Worm (Caenorhabditis elegans): Measurements from ENCODE around the gene fbxb-42.

Gene fbxb-42

DNA sequence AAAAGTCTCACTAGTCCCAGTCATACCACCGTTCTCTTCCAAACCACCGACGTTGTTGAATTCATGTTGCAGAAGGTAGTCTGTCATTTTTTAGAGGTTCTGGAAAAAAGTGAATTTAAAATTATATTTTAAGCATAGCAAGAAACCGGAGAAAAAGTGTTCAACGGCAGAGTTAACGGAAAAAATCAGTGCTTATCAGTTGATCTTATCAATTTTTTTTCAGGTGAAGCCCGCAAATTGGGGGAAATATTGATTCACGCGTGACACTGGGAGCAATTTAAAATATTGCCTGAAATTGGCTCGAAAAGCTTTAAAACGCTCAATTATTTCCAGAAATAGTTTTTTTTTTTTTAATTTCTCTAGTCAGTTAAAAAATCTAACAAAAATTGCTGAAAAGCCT lies 42.5 kb downstream of the fbxb-42 start, which contains the start of gene math-38:
TSS of gene math-38 (minus strand) at position 101 of the 400 bp plus-strand sequence.
- TF ChIP-seq pha-4 (tag; optimal IDR thresholded peaks at IDR 0.05) (no peak), ceh-48 (tag; optimal IDR thresholded peaks at IDR 0.05) (no peak), ahr-1 (tag; optimal IDR thresholded peaks at IDR 0.05) (no peak), ama-1 (optimal IDR thresholded peaks at IDR 0.05) (no peak), unc-3 (GFP tag; conservative IDR thresholded peaks at IDR 0.05) (no peak), unc-3 (tag; optimal IDR thresholded peaks at IDR 0.05) (no peak), dve-1 (tag; optimal IDR thresholded peaks at IDR 0.05) (no peak), unc-42 (tag; optimal IDR thresholded peaks at IDR 0.05) (no peak), eyg-1 (tag; optimal IDR thresholded peaks at IDR 0.05) (no peak)

DNA sequence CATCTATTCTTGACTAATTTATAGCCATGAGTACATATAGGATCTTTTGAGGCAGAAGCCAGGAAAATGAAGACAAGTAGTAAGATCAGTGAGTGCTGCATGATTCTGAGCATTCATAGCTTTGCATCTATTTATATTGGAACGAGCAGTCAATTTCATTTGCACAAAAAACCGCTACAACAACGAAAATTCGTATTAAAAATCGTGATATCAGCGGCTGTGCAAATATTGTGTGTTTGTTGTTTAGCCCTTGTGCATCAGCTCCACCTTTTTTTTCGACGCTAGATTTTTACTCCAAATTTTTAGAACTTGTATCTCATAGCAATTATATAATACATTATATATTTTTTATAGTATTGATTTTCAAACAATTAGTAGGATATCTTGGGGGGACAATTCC lies 46.7 kb downstream of the fbxb-42 start, which contains the start of gene clec-21:
TSS of gene clec-21 (minus strand) at position 101 of the 400 bp plus-strand sequence.
- TF ChIP-seq che-1 (tag; optimal IDR thresholded peaks at IDR 0.05) (no peak), F13H6.1 (tag; optimal IDR thresholded peaks at IDR 0.05) (no peak), hlh-8 (tag; optimal IDR thresholded peaks at IDR 0.05) (no peak), nhr-232 (tag; optimal IDR thresholded peaks at IDR 0.05) (no peak), unc-86 (tag; optimal IDR thresholded peaks at IDR 0.05) (no peak), odd-2 (tag; optimal IDR thresholded peaks at IDR 0.05) (no peak), ceh-19 (GFP tag; optimal IDR thresholded peaks at IDR 0.05) (no peak), sdc-2 (tag; optimal IDR thresholded peaks at IDR 0.05) (no peak), fkh-6 (tag; optimal IDR thresholded peaks at IDR 0.05) (no peak)

DNA sequence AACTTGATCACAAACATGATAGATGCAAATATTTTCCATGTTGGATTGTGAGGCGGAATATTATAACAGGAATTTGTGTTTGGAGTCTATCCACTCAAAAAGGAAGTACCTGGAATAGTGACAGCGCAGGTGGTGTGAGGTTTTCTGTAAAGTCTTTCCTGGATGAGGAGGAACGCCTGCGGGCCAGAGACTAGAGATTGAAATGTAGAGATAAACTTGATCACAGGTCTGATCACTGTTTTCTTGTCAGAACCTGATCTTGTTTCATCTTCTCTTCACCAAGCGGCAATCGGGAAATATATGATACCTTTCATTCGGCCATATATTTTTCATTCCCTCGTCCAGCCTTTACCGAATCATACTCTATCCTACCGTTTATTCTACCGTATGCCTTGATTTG lies 48.9 kb downstream of the fbxb-42 start, which contains the start of gene T07H3.8:
TSS of gene T07H3.8 (plus strand) at position 301 of the 400 bp plus-strand sequence.
- TF ChIP-seq ceh-19 (GFP tag; optimal IDR thresholded peaks at IDR 0.05) (no peak), ceh-30 (tag; optimal IDR thresholded peaks at IDR 0.05) (no peak), lin-11 (tag; optimal IDR thresholded peaks at IDR 0.05) (no peak), pax-1 (tag; optimal IDR thresholded peaks at IDR 0.05) (no peak), ceh-34 (tag; optimal IDR thresholded peaks at IDR 0.05) (no peak), ceh-18 (tag; optimal IDR thresholded peaks at IDR 0.05) (no peak), sox-2 (GFP tag; IDR thresholded peaks at IDR 0.05) (no peak), syd-9 (tag; optimal IDR thresholded peaks at IDR 0.05) (no peak), hlh-15 (tag; optimal IDR thresholded peaks at IDR 0.05) (no peak), ztf-16 (tag; optimal IDR thresholded peaks at IDR 0.05) (no peak)

Data from whole organism, late embryonic.